Worm (Caenorhabditis elegans): Measurements from ENCODE around the gene F22B5.4.

DNA sequence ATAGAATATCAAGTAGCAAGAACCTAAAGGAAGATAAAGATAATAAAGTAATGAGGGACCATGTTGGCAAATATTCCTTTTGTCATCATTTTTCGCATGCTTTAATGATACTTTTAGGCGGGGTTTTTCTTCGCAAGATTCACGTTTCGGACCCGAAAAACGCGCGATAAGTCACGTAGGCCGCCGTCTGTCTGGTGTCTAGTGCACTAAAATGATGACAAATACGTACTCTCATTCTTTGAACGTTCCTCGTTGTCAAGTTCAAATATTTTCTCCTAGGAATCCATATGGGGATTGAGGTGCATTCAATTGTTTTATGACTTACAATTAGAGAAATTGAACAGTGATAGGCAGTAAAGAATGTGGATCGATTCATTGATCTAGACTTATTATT is 34.3 kb downstream of the F22B5.4 start, which contains the start of gene taap-1:
- TF ChIP-seq nhr-11 (tag; optimal IDR thresholded peaks at IDR 0.05) (no peak), mdl-1 (tag; optimal IDR thresholded peaks at IDR 0.05) (no peak), aly-2 (tag; optimal IDR thresholded peaks at IDR 0.05) (no peak), nhr-90 (tag; optimal IDR thresholded peaks at IDR 0.05; ENCODE audit: poor library complexity) (no peak), lin-13 (GFP tag; optimal IDR thresholded peaks at IDR 0.05) (no peak), fos-1 (tag; optimal IDR thresholded peaks at IDR 0.05) (no peak), blmp-1 (tag; optimal IDR thresholded peaks at IDR 0.05) (peak; percentile 20), rnt-1 (tag; optimal IDR thresholded peaks at IDR 0.05) (no peak), fkh-10 (GFP tag; optimal IDR thresholded peaks at IDR 0.05) (no peak), nhr-12 (tag; optimal IDR thresholded peaks at IDR 0.05) (no peak), mab-9 (GFP tag; IDR thresholded peaks at IDR 0.05) (no peak)

Data from whole organism, L1 larva.